Worm (Caenorhabditis elegans) whole organism, early embryonic: ENCODE measurements around the gene C54D10.9.

Experiments used
- aly-1 ChIP-seq: sonication (generic microtip); optimal IDR thresholded peaks from 2 replicates; lab custom pipeline; 2016; ENCODE audit warnings: missing genetic modification characterization, missing compliant biosample characterization
- ama-1 ChIP-seq: fragments of 150-350 bp; optimal IDR thresholded peaks from 2 replicates; lab custom pipeline; 2014
- tbx-37 ChIP-seq: fragments of 200-800 bp; sonication (Bioruptor generic); conservative IDR thresholded peaks from 2 replicates; pipeline ENCODE4 v1.3.6; 2022; ENCODE audit warnings: missing genetic modification reagents, missing genetic modification characterization, missing compliant biosample characterization
- tra-4 ChIP-seq: sonication (generic microtip); optimal IDR thresholded peaks from 2 replicates; lab custom pipeline; 2017; ENCODE audit warnings: missing genetic modification characterization, missing compliant biosample characterization

DNA sequence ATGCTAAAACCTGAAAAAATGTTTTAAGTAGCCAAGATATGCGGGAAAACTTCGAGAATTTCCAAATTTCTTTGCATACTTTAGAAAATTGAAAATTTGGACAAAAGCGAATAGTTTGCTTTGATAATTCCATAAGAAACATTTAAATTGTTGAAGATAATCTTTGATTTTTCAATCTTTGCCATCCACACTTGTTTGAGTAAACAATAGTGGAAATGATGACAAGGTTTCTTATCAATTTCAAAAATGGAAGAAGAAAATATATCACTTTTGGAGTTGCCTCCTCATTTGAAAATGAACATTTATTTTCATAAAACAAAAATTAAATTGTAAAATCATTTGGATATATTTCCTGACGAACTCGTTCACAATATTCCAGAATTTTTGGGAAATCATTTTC, 32.6 kb upstream of the C54D10.9 start:
- TF ChIP-seq tbx-37 (GFP tag; lab: Robert Waterston, UW) (no peak), ama-1 (lab: Kevin White, UChicago) (no peak), tra-4 (tag; lab: Kevin White, UChicago) (no peak), aly-1 (tag; lab: Kevin White, UChicago) (no peak)
